Fruit fly (Drosophila melanogaster) whole organism, embryonic: Measurements from ENCODE around the gene Cpr30B.
A peak's percentile ranks its signal among the peaks of the same experiment; 100 is the strongest.

Experiments
- ATbp ChIP-seq: fragments of 200-800 bp; sonication (Bioruptor generic); optimal IDR thresholded peaks from 2 replicates; lab custom pipeline; 2017; ENCODE audit warnings: missing biosample characterization, mild to moderate bottlenecking, missing genetic modification characterization, missing genetic modification reagents
- Ada2b ChIP-seq: fragments of 200-800 bp; sonication (Bioruptor generic); IDR thresholded peaks from 2 replicates; pipeline ENCODE4 v1.3.6; 2022; ENCODE audit warnings: missing biosample characterization, missing genetic modification characterization
- Atf-2 ChIP-seq: fragments of 200-800 bp; sonication (Bioruptor generic); optimal IDR thresholded peaks from 2 replicates; lab custom pipeline; 2016; ENCODE audit warnings: missing biosample characterization, missing genetic modification characterization
- Atf6 ChIP-seq: fragments of 200-800 bp; sonication (Bioruptor generic); IDR thresholded peaks from 2 replicates; pipeline ENCODE4 v1.3.6; 2022; ENCODE audit warnings: missing biosample characterization, missing genetic modification characterization
- B-H1 ChIP-seq: fragments of 200-800 bp; sonication (Bioruptor generic); IDR thresholded peaks from 3 replicates; pipeline ENCODE4 v1.3.6; 2022; ENCODE audit warnings: missing biosample characterization, missing genetic modification characterization
- Bgb ChIP-seq: fragments of 200-800 bp; sonication (Bioruptor generic); IDR thresholded peaks from 2 replicates; pipeline ENCODE4 v1.3.6; 2022; ENCODE audit warnings: missing biosample characterization, missing genetic modification characterization; ENCODE audit not compliant: partially characterized antibody
- C15 ChIP-seq: fragments of 200-800 bp; sonication (Bioruptor generic); IDR thresholded peaks from 3 replicates; pipeline ENCODE4 v1.3.6; 2022; ENCODE audit warnings: missing biosample characterization, missing genetic modification characterization
- CG11560 ChIP-seq: fragments of 200-800 bp; sonication (Bioruptor generic); IDR thresholded peaks from 3 replicates; pipeline ENCODE4 v1.3.6; 2022; ENCODE audit warnings: missing biosample characterization, missing genetic modification characterization
- CG12299 ChIP-seq: fragments of 200-800 bp; sonication (Bioruptor generic); optimal IDR thresholded peaks from 2 replicates; lab custom pipeline; 2018; ENCODE audit warnings: missing biosample characterization, mild to moderate bottlenecking, missing genetic modification characterization
- CG12391 ChIP-seq: fragments of 200-800 bp; sonication (Bioruptor generic); optimal IDR thresholded peaks from 3 replicates; lab custom pipeline; 2018; ENCODE audit warnings: missing biosample characterization, mild to moderate bottlenecking, missing genetic modification characterization, moderate library complexity
- CG1647 ChIP-seq: fragments of 200-800 bp; sonication (Bioruptor generic); optimal IDR thresholded peaks from 3 replicates; lab custom pipeline; 2016; ENCODE audit warnings: missing biosample characterization, missing genetic modification characterization
- CG18619 ChIP-seq: fragments of 200-800 bp; sonication (Bioruptor generic); optimal IDR thresholded peaks from 3 replicates; lab custom pipeline; 2017; ENCODE audit warnings: missing biosample characterization, mild to moderate bottlenecking, missing genetic modification characterization
- CG3065 ChIP-seq: fragments of 200-800 bp; sonication (Bioruptor generic); optimal IDR thresholded peaks from 2 replicates; lab custom pipeline; 2016; ENCODE audit warnings: missing biosample characterization, missing genetic modification characterization
- CG33213 ChIP-seq: fragments of 200-800 bp; sonication (Bioruptor generic); optimal IDR thresholded peaks from 3 replicates; lab custom pipeline; 2016; ENCODE audit warnings: missing biosample characterization, missing genetic modification characterization
- CG3726 ChIP-seq: fragments of 200-800 bp; sonication (Bioruptor generic); IDR thresholded peaks from 3 replicates; pipeline ENCODE4, ENCODE4 v1.3.6; 2022; ENCODE audit warnings: missing biosample characterization, missing genetic modification characterization
- CG3847 ChIP-seq: fragments of 200-800 bp; sonication (Bioruptor generic); IDR thresholded peaks from 2 replicates; pipeline ENCODE4 v1.3.6; 2022; ENCODE audit warnings: missing biosample characterization, missing genetic modification characterization
- CG5180 ChIP-seq: fragments of 200-800 bp; sonication (Bioruptor generic); optimal IDR thresholded peaks from 3 replicates; lab custom pipeline; 2017; ENCODE audit warnings: missing biosample characterization, missing genetic modification characterization, mild to moderate bottlenecking, moderate library complexity, missing genetic modification reagents
- CG6254 ChIP-seq: fragments of 200-800 bp; sonication (Bioruptor generic); optimal IDR thresholded peaks from 3 replicates; lab custom pipeline; 2017; ENCODE audit warnings: mild to moderate bottlenecking, missing biosample characterization, missing genetic modification reagents, missing genetic modification characterization
- CG6813 ChIP-seq: fragments of 200-800 bp; sonication (Bioruptor generic); optimal IDR thresholded peaks from 2 replicates; lab custom pipeline; 2017; ENCODE audit warnings: missing biosample characterization, missing genetic modification characterization, mild to moderate bottlenecking, moderate library complexity, missing genetic modification reagents
- CG7745 ChIP-seq: fragments of 200-800 bp; sonication (Bioruptor generic); optimal IDR thresholded peaks from 2 replicates; lab custom pipeline; 2018; ENCODE audit warnings: missing biosample characterization, mild to moderate bottlenecking, missing genetic modification characterization, moderate library complexity
- CG7839 ChIP-seq: fragments of 200-800 bp; sonication (Bioruptor generic); optimal IDR thresholded peaks from 3 replicates; lab custom pipeline; 2018; ENCODE audit warnings: missing biosample characterization, mild to moderate bottlenecking, missing genetic modification characterization, moderate library complexity
- CG8765 ChIP-seq: fragments of 200-800 bp; sonication (Bioruptor generic); IDR thresholded peaks from 2 replicates; pipeline ENCODE4 v1.3.6; 2022; ENCODE audit warnings: missing biosample characterization, missing genetic modification characterization
- CG9797 ChIP-seq: fragments of 200-800 bp; sonication (Bioruptor generic); optimal IDR thresholded peaks from 3 replicates; lab custom pipeline; 2018; ENCODE audit warnings: missing biosample characterization, mild to moderate bottlenecking, missing genetic modification characterization
- Ets65A ChIP-seq: fragments of 200-800 bp; sonication (Bioruptor generic); peaks from one replicate; lab custom pipeline; 2016; ENCODE audit warnings: missing biosample characterization, missing genetic modification characterization
- HHEX ChIP-seq: fragments of 200-800 bp; sonication (Bioruptor generic); optimal IDR thresholded peaks from 3 replicates; lab custom pipeline; 2017; ENCODE audit warnings: missing biosample characterization, mild to moderate bottlenecking, missing genetic modification characterization, missing genetic modification reagents
- MTF-1 ChIP-seq: fragments of 200-800 bp; sonication (Bioruptor generic); optimal IDR thresholded peaks from 2 replicates; lab custom pipeline; 2018; ENCODE audit warnings: missing biosample characterization, mild to moderate bottlenecking, missing genetic modification characterization, borderline replicate concordance
- Mes4 ChIP-seq: fragments of 200-800 bp; sonication (Bioruptor generic); optimal IDR thresholded peaks from 2 replicates; lab custom pipeline; 2016; ENCODE audit warnings: missing biosample characterization, missing genetic modification characterization
- NC2α ChIP-seq: fragments of 200-800 bp; sonication (Bioruptor generic); optimal IDR thresholded peaks from 2 replicates; lab custom pipeline; 2016; ENCODE audit warnings: missing biosample characterization, missing genetic modification characterization
- NC2β ChIP-seq: fragments of 200-800 bp; sonication (Bioruptor generic); optimal IDR thresholded peaks from 2 replicates; lab custom pipeline; 2016; ENCODE audit warnings: missing biosample characterization, missing genetic modification characterization
- Rfx ChIP-seq: fragments of 200-800 bp; sonication (Bioruptor generic); IDR thresholded peaks from 2 replicates; pipeline ENCODE4 v1.3.6; 2022; ENCODE audit warnings: missing biosample characterization, missing genetic modification characterization
- Sin3A ChIP-seq: fragments of >200 bp; optimal IDR thresholded peaks from 2 replicates; lab custom pipeline; 2018
- aop ChIP-seq: fragments of 200-800 bp; sonication (Bioruptor generic); IDR thresholded peaks from 2 replicates; pipeline ENCODE4 v1.3.6; 2022; ENCODE audit warnings: missing biosample characterization, missing genetic modification characterization
- az2 ChIP-seq: fragments of 200-800 bp; sonication (Bioruptor generic); optimal IDR thresholded peaks from 3 replicates; lab custom pipeline; 2016; ENCODE audit warnings: missing biosample characterization, missing genetic modification characterization
- chm ChIP-seq: fragments of 200-800 bp; sonication (Bioruptor generic); IDR thresholded peaks from 2 replicates; pipeline ENCODE4 v1.3.6; 2022; ENCODE audit warnings: missing biosample characterization, missing genetic modification characterization
- da ChIP-seq: fragments of 200-800 bp; sonication (Bioruptor generic); optimal IDR thresholded peaks from 2 replicates; lab custom pipeline; 2016; ENCODE audit warnings: missing biosample characterization, missing genetic modification characterization
- fru ChIP-seq: fragments of >200 bp; optimal IDR thresholded peaks from 2 replicates; lab custom pipeline; 2017
- gem ChIP-seq: fragments of 200-800 bp; sonication (Bioruptor generic); optimal IDR thresholded peaks from 2 replicates; lab custom pipeline; 2019; ENCODE audit warnings: missing biosample characterization, mild to moderate bottlenecking, missing genetic modification characterization, moderate library complexity
- gt ChIP-seq: fragments of 200-800 bp; sonication (Bioruptor generic); IDR thresholded peaks from 2 replicates; pipeline ENCODE4 v1.3.6; 2022; ENCODE audit warnings: missing biosample characterization, missing genetic modification characterization
- inv ChIP-seq: fragments of 200-800 bp; sonication (Bioruptor generic); IDR thresholded peaks from 2 replicates; pipeline ENCODE4 v1.3.6; 2022; ENCODE audit warnings: missing biosample characterization, missing genetic modification characterization; ENCODE audit not compliant: partially characterized antibody
- jumu ChIP-seq: fragments of 200-800 bp; sonication (Bioruptor generic); optimal IDR thresholded peaks from 3 replicates; lab custom pipeline; 2016; ENCODE audit warnings: missing biosample characterization, missing genetic modification characterization
- mirr ChIP-seq: fragments of 200-800 bp; sonication (Bioruptor generic); optimal IDR thresholded peaks from 3 replicates; lab custom pipeline; 2018; ENCODE audit warnings: missing biosample characterization, mild to moderate bottlenecking, missing genetic modification characterization
- nom ChIP-seq: fragments of 200-800 bp; sonication (Bioruptor generic); optimal IDR thresholded peaks from 2 replicates; lab custom pipeline; 2017; ENCODE audit warnings: missing biosample characterization, missing genetic modification characterization, mild to moderate bottlenecking, moderate library complexity, missing genetic modification reagents
- phol ChIP-seq: fragments of 200-800 bp; sonication (Bioruptor generic); optimal IDR thresholded peaks from 3 replicates; lab custom pipeline; 2018; ENCODE audit warnings: missing biosample characterization, mild to moderate bottlenecking, missing genetic modification characterization, moderate library complexity
- pros ChIP-seq: fragments of 200-800 bp; sonication (Bioruptor generic); optimal IDR thresholded peaks from 3 replicates; lab custom pipeline; 2019; ENCODE audit warnings: missing biosample characterization, mild to moderate bottlenecking, missing genetic modification characterization, moderate library complexity
- ranshi ChIP-seq: fragments of 200-800 bp; sonication (Bioruptor generic); IDR thresholded peaks from 2 replicates; pipeline ENCODE4 v1.3.6; 2022; ENCODE audit warnings: missing biosample characterization, missing genetic modification characterization
- repo ChIP-seq: fragments of 200-800 bp; sonication (Bioruptor generic); optimal IDR thresholded peaks from 2 replicates; lab custom pipeline; 2016; ENCODE audit warnings: missing biosample characterization, missing genetic modification characterization
- tna ChIP-seq: fragments of 200-800 bp; sonication (Bioruptor generic); IDR thresholded peaks from 2 replicates; pipeline ENCODE4 v1.3.6; 2022; ENCODE audit warnings: missing biosample characterization, missing genetic modification characterization; ENCODE audit not compliant: partially characterized antibody
- trem ChIP-seq: fragments of 200-800 bp; optimal IDR thresholded peaks from 3 replicates; lab custom pipeline; 2019; ENCODE audit warnings: missing biosample characterization, mild to moderate bottlenecking, missing genetic modification characterization, moderate library complexity
- twi ChIP-seq: fragments of 200-800 bp; optimal IDR thresholded peaks from 2 replicates; lab custom pipeline; 2019; ENCODE audit warnings: missing biosample characterization, mild to moderate bottlenecking, missing genetic modification characterization, moderate library complexity
- unc-4 ChIP-seq: fragments of 200-800 bp; sonication (Bioruptor generic); IDR thresholded peaks from 2 replicates; pipeline ENCODE4 v1.3.6; 2022; ENCODE audit warnings: missing biosample characterization, missing genetic modification characterization; ENCODE audit not compliant: partially characterized antibody
- wor ChIP-seq: fragments of 200-800 bp; sonication (Bioruptor generic); IDR thresholded peaks from 2 replicates; pipeline ENCODE4 v1.3.6; 2022; ENCODE audit warnings: missing biosample characterization, missing genetic modification characterization
- zen2 ChIP-seq: fragments of 200-800 bp; sonication (Bioruptor generic); IDR thresholded peaks from 3 replicates; pipeline ENCODE4 v1.3.6; 2022; ENCODE audit warnings: missing biosample characterization, missing genetic modification characterization; ENCODE audit not compliant: partially characterized antibody

Cpr30B gene

DNA sequence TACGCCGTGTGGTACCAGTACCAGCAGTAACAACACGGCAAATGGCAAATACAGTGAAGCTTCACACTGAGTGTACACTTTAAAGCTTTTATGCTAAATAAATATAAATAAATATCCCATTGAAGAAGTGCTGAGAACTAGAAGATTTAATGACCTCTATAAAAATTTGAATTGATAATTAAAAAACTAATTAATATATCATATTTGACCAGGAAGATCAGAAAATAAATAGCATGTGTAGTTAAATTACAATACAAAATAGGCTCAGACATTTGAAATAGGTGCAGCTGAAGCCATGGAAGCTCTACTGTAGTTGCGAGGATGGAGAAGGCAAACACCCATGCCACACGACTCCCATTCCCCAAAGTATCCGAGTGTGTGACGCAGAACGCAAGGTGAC, 21.8 kb downstream of the Cpr30B start (continued):
- TF ChIP-seq unc-4 (GFP tag; lab: Robert Waterston, UW) (no peak), Atf-2 (GFP tag; lab: Kevin White, UChicago) (no peak), Ets65A (GFP tag; lab: Kevin White, UChicago) (peak; percentile 83), mirr (GFP tag; lab: Kevin White, UChicago) (no peak), twi (tag; lab: Kevin White, UChicago) (no peak), CG12391 (tag; lab: Kevin White, UChicago) (peak; percentile 49), CG11560 (tag; lab: Robert Waterston, UW) (peak; percentile 43; the same call in 1 of the 3 replicates), CG9797 (GFP tag; lab: Kevin White, UChicago) (no peak), NC2β (no peak), CG3065 (GFP tag; lab: Kevin White, UChicago) (no peak), CG12299 (tag; lab: Kevin White, UChicago) (no peak), inv (no peak), CG5180 (GFP tag; lab: Kevin White, UChicago) (peak; percentile 2), CG3726 (GFP tag; lab: Robert Waterston, UW) (no peak), ATbp (GFP tag; lab: Kevin White, UChicago) (peak; percentile 1), phol (tag; lab: Kevin White, UChicago) (peak; percentile 59), Bgb (GFP tag; lab: Robert Waterston, UW) (no peak), zen2 (GFP tag; lab: Robert Waterston, UW) (no peak), da (GFP tag; lab: Kevin White, UChicago) (no peak), repo (GFP tag; lab: Kevin White, UChicago) (no peak), CG7745 (tag; lab: Kevin White, UChicago) (no peak), wor (GFP tag; lab: Robert Waterston, UW) (0 out of 2 replicates have a peak, but pooled peaks have one; percentile 14), ranshi (GFP tag; lab: Robert Waterston, UW) (no peak), jumu (GFP tag; lab: Kevin White, UChicago) (no peak), CG33213 (no peak), aop (GFP tag; lab: Robert Waterston, UW) (no peak), pros (GFP tag; lab: Kevin White, UChicago) (no peak), CG6813 (GFP tag; lab: Kevin White, UChicago) (no peak), Rfx (peak; percentile 32; the same call in 1 of the 2 replicates), Ada2b (GFP tag; lab: Robert Waterston, UW) (peak; percentile 35; the same call in 1 of the 2 replicates), tna (GFP tag; lab: Robert Waterston, UW) (no peak), B-H1 (GFP tag; lab: Robert Waterston, UW) (0 out of 3 replicates have a peak, but pooled peaks have one; percentile 14), MTF-1 (GFP tag; lab: Kevin White, UChicago) (no peak), CG6254 (GFP tag; lab: Kevin White, UChicago) (no peak), Atf6 (GFP tag; lab: Robert Waterston, UW) (no peak), HHEX (GFP tag; lab: Kevin White, UChicago) (peak; percentile 42), Mes4 (GFP tag; lab: Kevin White, UChicago) (no peak), trem (no peak), CG3847 (GFP tag; lab: Robert Waterston, UW) (0 out of 2 replicates have a peak, but pooled peaks have one; percentile 18), NC2α (GFP tag; lab: Kevin White, UChicago) (no peak), Sin3A (no peak), gem (tag; lab: Kevin White, UChicago) (peak; percentile 75), CG18619 (GFP tag; lab: Kevin White, UChicago) (peak; percentile 32), fru (no peak), CG1647 (GFP tag; lab: Kevin White, UChicago) (no peak), nom (GFP tag; lab: Kevin White, UChicago) (no peak), CG7839 (peak; percentile 71), C15 (GFP tag; lab: Robert Waterston, UW) (no peak), az2 (GFP tag; lab: Kevin White, UChicago) (peak; percentile 8), gt (GFP tag; lab: Robert Waterston, UW) (no peak), chm (no peak), CG8765 (GFP tag; lab: Robert Waterston, UW) (no peak)
